Worm (Caenorhabditis elegans) whole organism, late embryonic: Measurements from ENCODE around the gene M199.7.

ENCODE experiments used
- Y22D7AL.16 ChIP-seq: sonication (generic microtip); optimal IDR thresholded peaks from 2 replicates; lab custom pipeline; 2016; ENCODE audit warnings: missing genetic modification characterization, missing compliant biosample characterization
- ama-1 ChIP-seq: fragments of 150-350 bp; optimal IDR thresholded peaks from 2 replicates; lab custom pipeline; 2014
- fkh-10 ChIP-seq: fragments of 150-350 bp; optimal IDR thresholded peaks from 2 replicates; lab custom pipeline; 2014; ENCODE audit warnings: missing biosample characterization, missing genetic modification reagents, missing genetic modification characterization
- ztf-16 ChIP-seq: sonication (generic microtip); optimal IDR thresholded peaks from 2 replicates; lab custom pipeline; 2017; ENCODE audit warnings: missing genetic modification characterization, missing compliant biosample characterization

DNA sequence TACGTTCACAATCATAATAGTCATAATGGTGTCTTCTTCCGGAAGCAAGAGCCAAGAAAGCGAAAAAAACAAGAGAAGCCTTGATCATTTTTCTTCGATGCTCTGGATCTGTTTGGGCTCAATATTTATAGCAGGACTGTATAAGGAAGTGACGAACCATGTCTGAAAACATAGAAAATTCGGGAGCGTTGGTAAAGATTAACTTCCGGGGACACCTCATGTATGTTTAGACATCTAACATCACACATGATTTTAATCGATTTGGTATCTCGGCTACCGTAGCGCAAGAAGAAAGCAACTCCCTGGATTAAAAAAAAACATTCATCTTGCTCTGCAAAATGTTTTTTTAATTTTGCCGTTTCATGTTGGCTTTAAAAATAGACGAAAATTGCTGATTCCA is 3.0 kb downstream of the M199.7 start, which contains the start of gene clec-190:
- no peak for TF ChIP-seq fkh-10 (GFP tag; lab: Kevin White, UChicago)
- TF ChIP-seq ama-1 (lab: Kevin White, UChicago), result no peak
- no peak for TF ChIP-seq Y22D7AL.16 (tag; lab: Kevin White, UChicago)
- TF ChIP-seq ztf-16 (tag; lab: Kevin White, UChicago), result no peak
